Fruit fly (Drosophila melanogaster) whole organism, embryonic: ENCODE data around the gene CG8289.

ENCODE experiments used
- Ada2b ChIP-seq: fragments of 200-800 bp; sonication (Bioruptor generic); IDR thresholded peaks from 2 replicates; pipeline ENCODE4 v1.3.6; 2022; ENCODE audit warnings: missing biosample characterization, missing genetic modification characterization
- B-H2 ChIP-seq: fragments of 200-800 bp; sonication (Bioruptor generic); optimal IDR thresholded peaks from 2 replicates; lab custom pipeline; 2018; ENCODE audit warnings: missing biosample characterization, mild to moderate bottlenecking, missing genetic modification characterization
- CG10366 ChIP-seq: fragments of 200-800 bp; sonication (Bioruptor generic); IDR thresholded peaks from 2 replicates; pipeline ENCODE4 v1.3.6; 2022; ENCODE audit warnings: missing biosample characterization, missing genetic modification characterization
- CG10543 ChIP-seq: fragments of 200-800 bp; sonication (Bioruptor generic); optimal IDR thresholded peaks from 3 replicates; lab custom pipeline; 2017; ENCODE audit warnings: missing biosample characterization, mild to moderate bottlenecking, missing genetic modification characterization, moderate library complexity
- CG10959 ChIP-seq: fragments of 200-800 bp; sonication (Bioruptor generic); IDR thresholded peaks from 2 replicates; pipeline ENCODE4 v1.3.6; 2022; ENCODE audit warnings: missing biosample characterization, missing genetic modification characterization
- CG11723 ChIP-seq: fragments of 200-800 bp; sonication (Bioruptor generic); optimal IDR thresholded peaks from 2 replicates; lab custom pipeline; 2017; ENCODE audit warnings: missing biosample characterization, mild to moderate bottlenecking, missing genetic modification characterization
- CG12659 ChIP-seq: fragments of 200-800 bp; sonication (Bioruptor generic); optimal IDR thresholded peaks from 3 replicates; lab custom pipeline; 2017; ENCODE audit warnings: mild to moderate bottlenecking, missing biosample characterization, missing genetic modification reagents, missing genetic modification characterization
- CG15269 ChIP-seq: fragments of 200-800 bp; sonication (Bioruptor generic); optimal IDR thresholded peaks from 2 replicates; lab custom pipeline; 2018; ENCODE audit warnings: missing biosample characterization, mild to moderate bottlenecking, missing genetic modification characterization, moderate library complexity
- CG1647 ChIP-seq: fragments of 200-800 bp; sonication (Bioruptor generic); optimal IDR thresholded peaks from 3 replicates; lab custom pipeline; 2016; ENCODE audit warnings: missing biosample characterization, missing genetic modification characterization
- CG16813 ChIP-seq: fragments of 200-800 bp; sonication (Bioruptor generic); IDR thresholded peaks from 3 replicates; pipeline ENCODE4 v1.3.6; 2022; ENCODE audit warnings: missing biosample characterization, missing genetic modification characterization; ENCODE audit not compliant: partially characterized antibody
- CG1792 ChIP-seq: fragments of 200-800 bp; sonication (Bioruptor generic); optimal IDR thresholded peaks from 2 replicates; lab custom pipeline; 2016; ENCODE audit warnings: missing biosample characterization, missing genetic modification characterization
- CG18011 ChIP-seq: fragments of 200-800 bp; sonication (Bioruptor generic); optimal IDR thresholded peaks from 2 replicates; lab custom pipeline; 2017; ENCODE audit warnings: missing biosample characterization, missing genetic modification characterization, mild to moderate bottlenecking, moderate library complexity, missing genotype
- CG2116 ChIP-seq: fragments of 200-800 bp; sonication (Bioruptor generic); optimal IDR thresholded peaks from 3 replicates; lab custom pipeline; 2018; ENCODE audit warnings: missing biosample characterization, mild to moderate bottlenecking, missing genetic modification characterization
- CG2129 ChIP-seq: fragments of 200-800 bp; sonication (Bioruptor generic); IDR thresholded peaks from 2 replicates; pipeline ENCODE4 v1.3.6; 2022; ENCODE audit warnings: missing biosample characterization, missing genetic modification characterization; ENCODE audit not compliant: partially characterized antibody
- CG32767 ChIP-seq: fragments of 200-800 bp; sonication (Bioruptor generic); IDR thresholded peaks from 2 replicates; pipeline ENCODE4 v1.3.6; 2022; ENCODE audit warnings: missing biosample characterization, missing genetic modification characterization
- CG33213 ChIP-seq: fragments of 200-800 bp; sonication (Bioruptor generic); optimal IDR thresholded peaks from 3 replicates; lab custom pipeline; 2016; ENCODE audit warnings: missing biosample characterization, missing genetic modification characterization
- CG3838 ChIP-seq: fragments of 200-800 bp; sonication (Bioruptor generic); optimal IDR thresholded peaks from 3 replicates; lab custom pipeline; 2016; ENCODE audit warnings: missing biosample characterization, missing genetic modification characterization
- CG4617 ChIP-seq: fragments of 200-800 bp; sonication (Bioruptor generic); optimal IDR thresholded peaks from 3 replicates; lab custom pipeline; 2016; ENCODE audit warnings: missing biosample characterization, missing genetic modification characterization, borderline replicate concordance
- CG6272 ChIP-seq: fragments of 200-800 bp; sonication (Bioruptor generic); IDR thresholded peaks from 2 replicates; pipeline ENCODE4 v1.3.6; 2022; ENCODE audit warnings: missing biosample characterization, missing genetic modification characterization
- CG6791 ChIP-seq: fragments of 200-800 bp; sonication (Bioruptor generic); IDR thresholded peaks from 3 replicates; pipeline ENCODE4 v1.3.6; 2022; ENCODE audit warnings: missing biosample characterization, missing genetic modification characterization; ENCODE audit not compliant: partially characterized antibody
- CG7556 ChIP-seq: fragments of 200-800 bp; sonication (Bioruptor generic); optimal IDR thresholded peaks from 2 replicates; lab custom pipeline; 2017; ENCODE audit warnings: missing biosample characterization, mild to moderate bottlenecking, missing genetic modification characterization
- CG7963 ChIP-seq: fragments of 200-800 bp; sonication (Bioruptor generic); IDR thresholded peaks from 3 replicates; pipeline ENCODE4 v1.3.6; 2022; ENCODE audit warnings: missing biosample characterization, missing genetic modification characterization; ENCODE audit not compliant: partially characterized antibody
- CG8290 ChIP-seq, 3 experiments: fragments of 200-800 bp; sonication (Bioruptor generic); optimal IDR thresholded peaks; 2 replicates each; lab custom pipeline; 2016 to 2019; ENCODE audit warnings: missing biosample characterization in 3 of 3, missing genetic modification characterization in 3 of 3, mild to moderate bottlenecking in 2 of 3, moderate library complexity in 1 of 3
- CG8388 ChIP-seq: fragments of 200-800 bp; sonication (Bioruptor generic); optimal IDR thresholded peaks from 2 replicates; lab custom pipeline; 2019; ENCODE audit warnings: missing biosample characterization, mild to moderate bottlenecking, missing genetic modification characterization, moderate library complexity
- CHES-1-like ChIP-seq: fragments of 200-800 bp; sonication (Bioruptor generic); optimal IDR thresholded peaks from 2 replicates; lab custom pipeline; 2016; ENCODE audit warnings: missing biosample characterization, missing genetic modification characterization
- CkIIα-i1 ChIP-seq: fragments of 200-800 bp; sonication (Bioruptor generic); IDR thresholded peaks from 2 replicates; pipeline ENCODE4 v1.3.6; 2022; ENCODE audit warnings: missing biosample characterization, missing genetic modification characterization
- D19A ChIP-seq: fragments of 200-800 bp; optimal IDR thresholded peaks from 3 replicates; lab custom pipeline; 2019; ENCODE audit warnings: missing biosample characterization, mild to moderate bottlenecking, missing genetic modification characterization, moderate library complexity
- Drgx ChIP-seq: fragments of 200-800 bp; sonication (Bioruptor generic); IDR thresholded peaks from 2 replicates; pipeline ENCODE4 v1.3.6; 2022; ENCODE audit warnings: missing biosample characterization, missing genetic modification characterization
- Eip74EF ChIP-seq, 2 experiments: fragments of 200-800 bp in 1 of 2; fragments of >200 bp in 1 of 2; sonication (Bioruptor generic) in 1 of 2; optimal IDR thresholded peaks; 2 replicates each; lab custom pipeline; 2017 to 2019; ENCODE audit warnings: missing biosample characterization in 2 of 2, missing genetic modification characterization in 2 of 2, mild to moderate bottlenecking in 1 of 2, moderate library complexity in 1 of 2
- GATAe ChIP-seq: fragments of 200-800 bp; sonication (Bioruptor generic); conservative IDR thresholded peaks from 2 replicates; pipeline ENCODE4 v1.3.6; 2022; ENCODE audit warnings: missing biosample characterization, missing genetic modification characterization
- HLHmδ ChIP-seq: fragments of 200-800 bp; sonication (Bioruptor generic); optimal IDR thresholded peaks from 2 replicates; lab custom pipeline; 2018; ENCODE audit warnings: missing biosample characterization, mild to moderate bottlenecking, missing genetic modification characterization, moderate library complexity
- MBD-R2 ChIP-seq: fragments of 200-800 bp; sonication (Bioruptor generic); IDR thresholded peaks from 2 replicates; pipeline ENCODE4 v1.3.6; 2022; ENCODE audit warnings: missing biosample characterization, missing genetic modification characterization
- Oli ChIP-seq: fragments of 200-800 bp; sonication (Bioruptor generic); optimal IDR thresholded peaks from 2 replicates; lab custom pipeline; 2018; ENCODE audit warnings: missing biosample characterization, mild to moderate bottlenecking, missing genetic modification characterization, moderate library complexity
- Usf ChIP-seq: fragments of 200-800 bp; sonication (Bioruptor generic); optimal IDR thresholded peaks from 2 replicates; lab custom pipeline; 2017; ENCODE audit warnings: missing genotype, missing biosample characterization, missing genetic modification characterization
- abd-A ChIP-seq: fragments of 200-800 bp; sonication (Bioruptor generic); optimal IDR thresholded peaks from 3 replicates; lab custom pipeline; 2019; ENCODE audit warnings: missing biosample characterization, mild to moderate bottlenecking, missing genetic modification characterization, moderate library complexity
- ap ChIP-seq: fragments of 200-800 bp; sonication (Bioruptor generic); IDR thresholded peaks from 2 replicates; pipeline ENCODE4 v1.3.6; 2022; ENCODE audit warnings: missing biosample characterization, missing genetic modification characterization
- bowl ChIP-seq: fragments of 200-800 bp; sonication (Bioruptor generic); IDR thresholded peaks from 2 replicates; pipeline ENCODE4 v1.3.6; 2022; ENCODE audit warnings: missing biosample characterization, missing genetic modification characterization
- ci ChIP-seq: fragments of 200-800 bp; sonication (Bioruptor generic); IDR thresholded peaks from 3 replicates; pipeline ENCODE4 v1.3.6; 2022; ENCODE audit warnings: missing biosample characterization, missing genetic modification characterization
- fru ChIP-seq: fragments of >200 bp; optimal IDR thresholded peaks from 2 replicates; lab custom pipeline; 2017
- fu2 ChIP-seq: fragments of 200-800 bp; sonication (Bioruptor generic); optimal IDR thresholded peaks from 2 replicates; lab custom pipeline; 2016; ENCODE audit warnings: missing biosample characterization, missing genetic modification characterization
- gce ChIP-seq: fragments of 200-800 bp; sonication (Bioruptor generic); IDR thresholded peaks from 3 replicates; pipeline ENCODE4 v1.3.6; 2022; ENCODE audit warnings: missing biosample characterization, missing genetic modification characterization
- h ChIP-seq: fragments of >200 bp; optimal IDR thresholded peaks from 2 replicates; lab custom pipeline; 2017
- klu ChIP-seq: fragments of 200-800 bp; sonication (Bioruptor generic); IDR thresholded peaks from 2 replicates; pipeline ENCODE4 v1.3.6; 2022; ENCODE audit warnings: missing biosample characterization, missing genetic modification characterization
- mld ChIP-seq: fragments of 200-800 bp; sonication (Bioruptor generic); IDR thresholded peaks from 3 replicates; pipeline ENCODE4 v1.3.6; 2022; ENCODE audit warnings: missing biosample characterization, missing genetic modification characterization; ENCODE audit not compliant: partially characterized antibody
- oc ChIP-seq: fragments of 200-800 bp; sonication (Bioruptor generic); optimal IDR thresholded peaks from 2 replicates; lab custom pipeline; 2018; ENCODE audit warnings: missing biosample characterization, mild to moderate bottlenecking, missing genetic modification characterization, moderate library complexity
- row ChIP-seq: fragments of 200-800 bp; sonication (Bioruptor generic); IDR thresholded peaks from 3 replicates; pipeline ENCODE4 v1.3.6; 2022; ENCODE audit warnings: missing biosample characterization, missing genetic modification characterization
- scrt ChIP-seq: fragments of 200-800 bp; sonication (Bioruptor generic); optimal IDR thresholded peaks from 2 replicates; lab custom pipeline; 2018; ENCODE audit warnings: missing biosample characterization, mild to moderate bottlenecking, missing genetic modification characterization, moderate library complexity
- sna ChIP-seq: fragments of 200-800 bp; sonication (Bioruptor generic); IDR thresholded peaks from 2 replicates; pipeline ENCODE4 v1.3.6; 2022; ENCODE audit warnings: missing biosample characterization, missing genetic modification characterization; ENCODE audit not compliant: partially characterized antibody
- trem ChIP-seq: fragments of 200-800 bp; optimal IDR thresholded peaks from 3 replicates; lab custom pipeline; 2019; ENCODE audit warnings: missing biosample characterization, mild to moderate bottlenecking, missing genetic modification characterization, moderate library complexity

Gene CG8289

dm6 chrX:17682745-17683505 lies 47.1 kb upstream of the CG8289 start (continued):
- TF ChIP-seq ci, result peak; percentile 91
- no peak for TF ChIP-seq CG8290 (GFP tag; optimal IDR thresholded peaks at IDR 0.05; lab: Kevin White, UChicago)
- TF ChIP-seq CG8290 (tag; optimal IDR thresholded peaks at IDR 0.05; lab: Kevin White, UChicago), result no peak
- peak; percentile 69 for TF ChIP-seq Ada2b (GFP tag; lab: Robert Waterston, UW)
- TF ChIP-seq Usf, result no peak
- TF ChIP-seq CG1647, result no peak
- peak; percentile 70 for TF ChIP-seq CG6272
- peak; percentile 43 for TF ChIP-seq D19A (tag; lab: Kevin White, UChicago)
- TF ChIP-seq CG1792 (GFP tag; lab: Kevin White, UChicago), result no peak
- peak; percentile 38 for TF ChIP-seq CG4617
- TF ChIP-seq CG33213 (GFP tag; lab: Kevin White, UChicago), result no peak
- peak; percentile 52 for TF ChIP-seq CG10959 (GFP tag; lab: Robert Waterston, UW)
- TF ChIP-seq fu2 (GFP tag; lab: Kevin White, UChicago), result no peak
- no peak for TF ChIP-seq h (lab: Kevin White, UChicago)
- TF ChIP-seq CHES-1-like, result no peak
- peak; percentile 69 for TF ChIP-seq Oli (tag; lab: Kevin White, UChicago)
- no peak for TF ChIP-seq B-H2 (GFP tag; lab: Kevin White, UChicago)
- TF ChIP-seq fru (lab: Kevin White, UChicago), result no peak
- 0 out of 3 replicates have a peak, but pooled peaks have one; percentile 8 for TF ChIP-seq CG6791 (GFP tag; lab: Robert Waterston, UW)
- no peak for TF ChIP-seq CkIIα-i1
- peak; percentile 72 for TF ChIP-seq ap (GFP tag; lab: Robert Waterston, UW)
- TF ChIP-seq CG10543, result no peak
- TF ChIP-seq sna (GFP tag; lab: Robert Waterston, UW), result no peak
- TF ChIP-seq CG10366 (GFP tag; lab: Robert Waterston, UW), result peak; percentile 82
- no peak; the same call in 1 of the 2 replicates for TF ChIP-seq bowl (GFP tag; lab: Robert Waterston, UW)
- TF ChIP-seq CG18011, result no peak
- TF ChIP-seq Eip74EF (GFP tag; optimal IDR thresholded peaks at IDR 0.05; lab: Kevin White, UChicago), result peak in 1 of 2 experiments; percentile 45
- TF ChIP-seq HLHmδ (GFP tag; lab: Kevin White, UChicago), result no peak
- TF ChIP-seq CG2116, result no peak
- TF ChIP-seq CG11723 (GFP tag; lab: Kevin White, UChicago), result no peak
- TF ChIP-seq Drgx (GFP tag; lab: Robert Waterston, UW), result peak; percentile 96
- peak; percentile 84 for TF ChIP-seq gce
- peak; percentile 88 for TF ChIP-seq row (GFP tag; lab: Robert Waterston, UW)
- TF ChIP-seq MBD-R2, result no peak; the same call in 1 of the 2 replicates
- TF ChIP-seq mld (GFP tag; lab: Robert Waterston, UW), result no peak
- peak; percentile 6 for TF ChIP-seq oc
- no peak for TF ChIP-seq scrt
- TF ChIP-seq CG8388 (GFP tag; lab: Kevin White, UChicago), result peak; percentile 46
- TF ChIP-seq CG2129 (GFP tag; lab: Robert Waterston, UW), result no peak
- peak; percentile 45; the same call in 1 of the 2 replicates for TF ChIP-seq CG32767 (GFP tag; lab: Robert Waterston, UW)
- no peak for TF ChIP-seq GATAe (GFP tag; lab: Robert Waterston, UW)
- no peak for TF ChIP-seq CG16813 (GFP tag; lab: Robert Waterston, UW)
- TF ChIP-seq CG12659, result peak; percentile 41
- peak; percentile 68 for TF ChIP-seq CG15269 (tag; lab: Kevin White, UChicago)
- TF ChIP-seq CG3838, result no peak
- TF ChIP-seq trem (tag; lab: Kevin White, UChicago), result peak; percentile 26
- TF ChIP-seq CG7556 (GFP tag; lab: Kevin White, UChicago), result peak; percentile 51
- TF ChIP-seq klu (GFP tag; lab: Robert Waterston, UW), result peak; percentile 50; the same call in 1 of the 2 replicates
- TF ChIP-seq abd-A (tag; lab: Kevin White, UChicago), result peak; percentile 23
- no peak for TF ChIP-seq CG7963 (GFP tag; lab: Robert Waterston, UW)
